Worm (Caenorhabditis elegans) whole organism, midembryonic: ENCODE data around the gene C35D10.5.

ENCODE experiments used
- T22C8.4 ChIP-seq: fragments of 200-800 bp; sonication (Bioruptor generic); IDR thresholded peaks from 2 replicates; pipeline ENCODE4 v1.3.6; 2022; ENCODE audit warnings: missing genetic modification characterization, missing compliant biosample characterization
- cog-1 ChIP-seq: sonication (generic microtip); optimal IDR thresholded peaks from 2 replicates; lab custom pipeline; 2016; ENCODE audit warnings: missing genetic modification characterization, missing compliant biosample characterization
- flt-1 ChIP-seq: fragments of 200-800 bp; sonication (Bioruptor generic); IDR thresholded peaks from 2 replicates; pipeline ENCODE4 v1.3.6; 2022; ENCODE audit warnings: missing genetic modification characterization, missing compliant biosample characterization
- klf-2 ChIP-seq: fragments of 200-800 bp; sonication (Bioruptor generic); conservative IDR thresholded peaks from 2 replicates; pipeline ENCODE4 v1.3.6; 2022; ENCODE audit warnings: missing genetic modification reagents, missing genetic modification characterization, missing compliant biosample characterization
- med-1 ChIP-seq: sonication (generic microtip); optimal IDR thresholded peaks from 2 replicates; lab custom pipeline; 2017; ENCODE audit warnings: missing genetic modification characterization, mild to moderate bottlenecking, missing compliant biosample characterization, antibody characterized with exemption, missing genetic modification reagents; ENCODE audit not compliant: insufficient read depth
- ref-1 ChIP-seq: fragments of 200-800 bp; sonication (Bioruptor generic); conservative IDR thresholded peaks from 2 replicates; pipeline ENCODE4 v1.3.6; 2022; ENCODE audit warnings: missing genetic modification reagents, missing genetic modification characterization, missing compliant biosample characterization
- tab-1 ChIP-seq: fragments of 200-800 bp; sonication (Bioruptor generic); IDR thresholded peaks from 2 replicates; pipeline ENCODE4 v1.3.6; 2022; ENCODE audit warnings: missing genetic modification characterization, missing compliant biosample characterization
- ztf-23 ChIP-seq: fragments of 200-800 bp; sonication (Bioruptor generic); IDR thresholded peaks from 2 replicates; pipeline ENCODE4 v1.3.6; 2022; ENCODE audit warnings: missing genetic modification reagents, missing genetic modification characterization, missing compliant biosample characterization
- ztf-29 ChIP-seq: fragments of 200-800 bp; sonication (Bioruptor generic); IDR thresholded peaks from 2 replicates; pipeline ENCODE4 v1.3.6; 2022; ENCODE audit warnings: missing genetic modification reagents, missing genetic modification characterization, missing compliant biosample characterization

Gene C35D10.5

DNA sequence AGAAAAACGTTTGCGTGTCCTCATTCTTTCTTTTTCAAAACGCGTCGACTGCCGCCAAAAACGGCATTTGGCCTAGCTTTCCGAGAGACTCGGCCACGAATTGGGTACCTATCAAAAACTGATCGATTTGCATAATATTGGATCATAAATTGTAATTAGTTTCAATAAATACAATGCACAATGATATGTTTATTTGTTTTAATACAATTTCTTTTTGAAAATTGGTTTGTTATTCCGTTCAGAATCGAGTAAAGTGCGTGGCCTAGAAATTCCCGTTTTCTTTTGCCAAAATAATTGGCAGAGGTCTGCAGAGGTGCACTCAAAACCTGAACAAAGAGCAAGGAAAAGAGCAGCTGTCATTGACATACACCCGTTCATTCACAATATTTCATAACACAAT is 43.3 kb downstream of the C35D10.5 start, which contains the start of gene F26F4.8:
Gene F26F4.8 (minus strand): TSS at position 69 of the 400 bp plus-strand sequence.
- TF ChIP-seq T22C8.4 (GFP tag; lab: Robert Waterston, UW) (no peak), ztf-29 (GFP tag; lab: Robert Waterston, UW) (no peak), med-1 (no peak), flt-1 (no peak)

DNA sequence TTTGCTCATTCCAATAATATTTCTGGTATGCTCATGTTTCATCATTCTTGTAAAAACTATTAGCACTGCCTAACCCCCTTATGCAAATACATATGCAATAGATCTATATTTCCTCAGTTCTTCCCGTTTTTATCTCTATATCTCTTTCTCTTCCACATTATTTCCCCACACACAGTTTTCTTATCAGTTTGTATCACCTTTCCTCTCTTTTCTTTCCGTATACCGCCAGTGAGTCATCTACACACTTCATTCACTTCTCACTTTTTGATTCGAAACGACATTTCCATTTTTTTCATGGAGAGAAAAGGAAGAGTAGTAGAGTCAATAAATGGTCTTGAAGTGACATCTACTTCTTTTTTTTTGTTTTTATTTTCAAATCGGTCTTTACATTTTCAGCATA is 44.2 kb downstream of the C35D10.5 start:
- no peak for TF ChIP-seq med-1
- TF ChIP-seq klf-2 (GFP tag; lab: Robert Waterston, UW) = no peak
- TF ChIP-seq flt-1 = no peak
- TF ChIP-seq T22C8.4 (GFP tag; lab: Robert Waterston, UW) = no peak
- no peak for TF ChIP-seq cog-1
- TF ChIP-seq tab-1 (GFP tag; lab: Robert Waterston, UW) = no peak
- TF ChIP-seq ztf-23 = no peak
- TF ChIP-seq ref-1 (GFP tag; lab: Robert Waterston, UW) = no peak

DNA sequence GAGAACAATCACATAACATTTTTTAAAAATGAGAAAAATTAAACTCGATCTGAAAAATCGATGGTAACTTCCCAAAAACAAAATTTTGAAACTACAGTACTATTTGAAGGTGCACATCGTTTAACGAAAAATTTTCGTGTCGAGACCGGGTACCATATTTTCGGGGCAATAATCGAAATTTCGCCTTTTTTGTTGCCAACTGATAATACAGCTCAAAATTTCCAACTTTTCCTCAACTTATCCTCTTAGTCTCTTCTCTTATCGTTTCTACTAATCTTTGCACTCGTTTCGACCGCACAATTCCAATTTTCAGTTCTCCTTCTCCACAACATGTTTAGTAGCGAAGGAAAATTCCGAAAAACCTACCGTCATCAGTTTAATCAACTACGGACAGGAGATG is 44.7 kb downstream of the C35D10.5 start, which contains the start of gene rom-1:
Gene rom-1 (plus strand): TSS at position 301 of the 400 bp plus-strand sequence.
- TF ChIP-seq flt-1 (no peak), tab-1 (GFP tag; lab: Robert Waterston, UW) (no peak), med-1 (no peak), ztf-23 (no peak), klf-2 (GFP tag; lab: Robert Waterston, UW) (no peak), ztf-29 (GFP tag; lab: Robert Waterston, UW) (no peak), ref-1 (GFP tag; lab: Robert Waterston, UW) (no peak), cog-1 (no peak), T22C8.4 (GFP tag; lab: Robert Waterston, UW) (no peak)

DNA sequence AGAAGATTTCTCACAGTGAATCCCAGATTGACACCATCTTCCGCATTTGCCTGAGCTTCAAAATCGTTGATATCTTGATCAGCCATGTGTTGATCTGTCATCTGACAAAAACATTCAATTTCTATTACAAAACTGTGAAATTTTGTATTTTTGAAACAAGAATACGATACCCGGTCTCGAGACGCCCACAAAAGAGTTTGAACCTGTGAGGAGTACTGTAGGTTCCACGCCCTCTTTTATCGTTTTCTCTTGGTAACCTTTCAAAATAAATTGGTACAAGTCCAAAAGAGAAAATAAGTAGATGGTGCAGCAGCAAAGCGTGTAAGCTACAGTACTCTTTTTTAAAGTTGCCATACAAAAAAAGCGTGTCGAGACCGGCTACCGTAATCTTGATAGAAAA is 47.8 kb downstream of the C35D10.5 start, which contains the start of gene F26F4.12:
Gene F26F4.12 (minus strand): TSS at position 101 of the 400 bp plus-strand sequence.
- TF ChIP-seq cog-1 (no peak), flt-1 (no peak), klf-2 (GFP tag; lab: Robert Waterston, UW) (no peak), med-1 (no peak), ref-1 (GFP tag; lab: Robert Waterston, UW) (no peak), ztf-23 (no peak)

DNA sequence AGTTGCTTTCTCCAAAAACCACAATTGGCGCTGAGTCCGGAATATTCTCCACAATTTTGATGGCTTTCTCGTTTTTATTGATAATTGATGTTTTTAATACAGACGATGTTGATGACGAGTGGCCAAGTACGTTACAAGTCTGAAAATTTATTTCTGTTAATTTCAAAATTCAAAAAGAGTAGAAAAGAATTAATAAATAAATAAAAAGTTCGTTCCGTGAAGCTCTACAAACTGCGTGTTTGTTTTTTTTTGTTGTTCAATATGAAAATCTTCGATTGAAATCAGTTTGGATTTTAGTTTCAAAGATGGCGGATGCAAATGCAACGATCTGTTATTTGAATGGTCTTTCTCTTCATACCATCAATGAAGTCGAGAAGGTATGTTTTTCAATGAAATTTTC is 48.8 kb downstream of the C35D10.5 start, which contains the start of gene F26F4.2:
Gene F26F4.2 (plus strand): TSS at position 301 of the 400 bp plus-strand sequence.
- no peak for TF ChIP-seq cog-1
- TF ChIP-seq T22C8.4 (GFP tag; lab: Robert Waterston, UW) = no peak

DNA sequence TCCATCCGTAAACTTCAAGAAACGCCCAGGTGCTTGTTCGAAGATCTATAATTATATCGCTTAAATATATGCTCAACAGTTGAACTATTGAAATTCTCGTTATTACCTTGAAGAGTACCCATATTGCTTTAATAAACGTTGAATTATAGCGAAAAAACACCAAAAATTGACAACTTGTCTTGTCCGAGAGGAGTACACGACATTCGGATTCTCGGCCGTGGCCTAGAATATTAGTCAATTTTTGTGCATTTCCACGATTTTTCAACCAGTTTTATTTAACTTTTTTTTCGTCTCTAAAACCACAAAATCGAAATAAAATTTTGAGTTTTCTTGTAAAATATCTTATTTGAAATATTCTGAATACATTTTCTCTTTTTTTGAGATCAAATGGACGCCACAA is 50.2 kb downstream of the C35D10.5 start, which contains the start of the genes F26F4.9 and cee-1:
Gene F26F4.9 (minus strand): TSS at position 205 of the 400 bp plus-strand sequence.
Gene cee-1 (plus strand): TSS at position 383 of the 400 bp plus-strand sequence.
- no peak for TF ChIP-seq med-1
- peak; percentile 36 for TF ChIP-seq cog-1
